Worm (Caenorhabditis elegans) whole organism, L4 larva: ENCODE results near the gene srz-44.

ENCODE experiments used
- F37D6.2 ChIP-seq: sonication (generic microtip); optimal IDR thresholded peaks from 2 replicates; lab custom pipeline; 2016; ENCODE audit warnings: mild to moderate bottlenecking, missing genetic modification characterization, missing compliant biosample characterization
- F44E2.7 ChIP-seq: fragments of 200-800 bp; sonication (Bioruptor generic); IDR thresholded peaks from 2 replicates; pipeline ENCODE4 v2.1.2; 2022; ENCODE audit warnings: missing genetic modification characterization, missing compliant biosample characterization
- R02D3.7 ChIP-seq: fragments of 150-350 bp; sonication (generic microtip); optimal IDR thresholded peaks from 3 replicates; lab custom pipeline; 2014; ENCODE audit warnings: missing biosample characterization, missing genetic modification characterization
- Y5F2A.4 ChIP-seq: fragments of 200-800 bp; sonication (Bioruptor generic); optimal IDR thresholded peaks from 2 replicates; lab custom pipeline; 2018; ENCODE audit warnings: mild to moderate bottlenecking, missing genetic modification characterization, missing compliant biosample characterization
- Y75B8A.6 ChIP-seq: fragments of 200-800 bp; sonication (Bioruptor generic); IDR thresholded peaks from 2 replicates; pipeline ENCODE4 v1.3.6; 2022; ENCODE audit warnings: missing genetic modification reagents, missing genetic modification characterization, missing compliant biosample characterization
- ZK546.5 ChIP-seq, 2 experiments: sonication (generic microtip); optimal IDR thresholded peaks; 2 replicates each; lab custom pipeline; 2017; ENCODE audit warnings: missing biosample characterization in 2 of 2, missing genetic modification characterization in 2 of 2
- aha-1 ChIP-seq: fragments of 150-350 bp; peaks from one replicate; lab custom pipeline; 2014; ENCODE audit warnings: missing biosample characterization, missing genetic modification characterization
- aly-2 ChIP-seq: sonication (generic microtip); optimal IDR thresholded peaks from 2 replicates; lab custom pipeline; 2018; ENCODE audit warnings: missing biosample characterization, missing genetic modification characterization
- attf-4 ChIP-seq: sonication (generic microtip); optimal IDR thresholded peaks from 3 replicates; lab custom pipeline; 2017; ENCODE audit warnings: missing biosample characterization, missing genetic modification characterization
- ceh-32 ChIP-seq: sonication (generic microtip); optimal IDR thresholded peaks from 2 replicates; lab custom pipeline; 2016; ENCODE audit warnings: mild to moderate bottlenecking, missing genetic modification characterization, missing compliant biosample characterization; ENCODE audit not compliant: poor library complexity
- daf-19 ChIP-seq: fragments of 200-800 bp; sonication (Bioruptor generic); conservative IDR thresholded peaks from 2 replicates; pipeline ENCODE4 v1.3.6; 2022; ENCODE audit warnings: missing genetic modification characterization, missing compliant biosample characterization
- daf-8 ChIP-seq: fragments of 200-800 bp; sonication (Bioruptor generic); IDR thresholded peaks from 2 replicates; pipeline ENCODE4 v1.3.6; 2022; ENCODE audit warnings: missing genetic modification characterization, missing compliant biosample characterization
- dmd-6 ChIP-seq: fragments of 200-800 bp; sonication (Bioruptor generic); IDR thresholded peaks from 2 replicates; pipeline ENCODE4 v1.3.6; 2022; ENCODE audit warnings: missing genetic modification reagents, missing genetic modification characterization, missing compliant biosample characterization
- dmd-9 ChIP-seq: fragments of 200-800 bp; sonication (Bioruptor generic); IDR thresholded peaks from 2 replicates; pipeline ENCODE4 v1.3.6; 2022; ENCODE audit warnings: missing genetic modification reagents, missing genetic modification characterization, missing compliant biosample characterization
- dpl-1 ChIP-seq: fragments of 150-350 bp; optimal IDR thresholded peaks from 2 replicates; lab custom pipeline; 2014; ENCODE audit warnings: missing biosample characterization, missing genetic modification reagents, missing genetic modification characterization
- egl-27 ChIP-seq: sonication (generic microtip); optimal IDR thresholded peaks from 3 replicates; lab custom pipeline; 2017; ENCODE audit warnings: missing biosample characterization, missing genetic modification reagents, missing genetic modification characterization
- egl-43 ChIP-seq: fragments of 200-800 bp; sonication (Bioruptor generic); IDR thresholded peaks from 2 replicates; pipeline ENCODE4 v1.3.6; 2022; ENCODE audit warnings: missing genetic modification reagents, missing genetic modification characterization, missing compliant biosample characterization
- fkh-10 ChIP-seq: fragments of 150-350 bp; optimal IDR thresholded peaks from 2 replicates; lab custom pipeline; 2014; ENCODE audit warnings: missing biosample characterization, missing genetic modification reagents, missing genetic modification characterization
- fos-1 ChIP-seq: fragments of 150-350 bp; optimal IDR thresholded peaks from 2 replicates; lab custom pipeline; 2014; ENCODE audit warnings: missing biosample characterization, missing genetic modification characterization
- hif-1 ChIP-seq, 2 experiments: sonication (generic microtip); optimal IDR thresholded peaks; 2 replicates each; lab custom pipeline; 2016 to 2017; ENCODE audit warnings: missing compliant biosample characterization in 2 of 2, missing genetic modification characterization in 2 of 2, missing genetic modification reagents in 2 of 2, missing genotype in 2 of 2, mild to moderate bottlenecking in 1 of 2
- hlh-30 ChIP-seq: sonication (generic microtip); optimal IDR thresholded peaks from 2 replicates; lab custom pipeline; 2017; ENCODE audit warnings: antibody characterized with exemption, mild to moderate bottlenecking, missing genetic modification characterization, missing compliant biosample characterization; ENCODE audit not compliant: insufficient read depth
- hmg-1.1 ChIP-seq: fragments of 200-800 bp; sonication (Bioruptor generic); IDR thresholded peaks from 2 replicates; pipeline ENCODE4 v1.3.6; 2022; ENCODE audit warnings: missing genetic modification reagents, missing genetic modification characterization, missing compliant biosample characterization
- jun-1 ChIP-seq: fragments of 150-350 bp; optimal IDR thresholded peaks from 2 replicates; lab custom pipeline; 2014; ENCODE audit warnings: missing biosample characterization, missing genetic modification reagents, missing genetic modification characterization
- lin-13 ChIP-seq: fragments of 150-350 bp; optimal IDR thresholded peaks from 2 replicates; lab custom pipeline; 2014; ENCODE audit warnings: missing biosample characterization, missing genetic modification reagents, missing genetic modification characterization
- lin-15B ChIP-seq: fragments of 150-350 bp; sonication (generic microtip); optimal IDR thresholded peaks from 3 replicates; lab custom pipeline; 2014; ENCODE audit warnings: missing biosample characterization, missing genetic modification characterization
- lin-29 ChIP-seq: fragments of 200-800 bp; sonication (Bioruptor generic); IDR thresholded peaks from 2 replicates; pipeline ENCODE4 v1.3.6; 2022; ENCODE audit warnings: missing genetic modification reagents, missing genetic modification characterization, missing compliant biosample characterization
- lin-38 ChIP-seq: fragments of 200-800 bp; sonication (Bioruptor generic); IDR thresholded peaks from 2 replicates; pipeline ENCODE4 v1.3.6; 2022; ENCODE audit warnings: missing genetic modification reagents, missing genetic modification characterization, missing compliant biosample characterization
- madf-9 ChIP-seq: fragments of 200-800 bp; sonication (Bioruptor generic); conservative IDR thresholded peaks from 2 replicates; pipeline ENCODE4 v1.3.6; 2022; ENCODE audit warnings: missing genetic modification reagents, missing genetic modification characterization, missing compliant biosample characterization
- mdl-1 ChIP-seq, 2 experiments: fragments of 150-350 bp in 1 of 2; sonication (generic microtip) in 1 of 2; optimal IDR thresholded peaks; 2 replicates each; lab custom pipeline; 2014 to 2017; ENCODE audit warnings: missing biosample characterization in 2 of 2, missing genetic modification characterization in 2 of 2
- mdt-29 ChIP-seq: fragments of 200-800 bp; sonication (Bioruptor generic); IDR thresholded peaks from 2 replicates; pipeline ENCODE4 v1.3.6; 2022; ENCODE audit warnings: missing genetic modification reagents, missing genetic modification characterization, missing compliant biosample characterization
- mep-1 ChIP-seq: fragments of 150-350 bp; sonication (generic microtip); optimal IDR thresholded peaks from 3 replicates; lab custom pipeline; 2014; ENCODE audit warnings: missing biosample characterization, missing genetic modification characterization
- mxl-2 ChIP-seq: fragments of 200-800 bp; sonication (Bioruptor generic); conservative IDR thresholded peaks from 2 replicates; pipeline ENCODE4 v1.3.6; 2022; ENCODE audit warnings: missing genetic modification reagents, missing genetic modification characterization, missing compliant biosample characterization
- mxl-3 ChIP-seq: fragments of 200-800 bp; sonication (Bioruptor generic); optimal IDR thresholded peaks from 2 replicates; lab custom pipeline; 2018; ENCODE audit warnings: mild to moderate bottlenecking, missing genetic modification characterization, missing compliant biosample characterization
- nhr-10 ChIP-seq: fragments of 150-350 bp; optimal IDR thresholded peaks from 2 replicates; lab custom pipeline; 2014; ENCODE audit warnings: missing biosample characterization, missing genetic modification characterization
- nhr-102 ChIP-seq: sonication (generic microtip); optimal IDR thresholded peaks from 2 replicates; lab custom pipeline; 2016; ENCODE audit warnings: mild to moderate bottlenecking, missing genetic modification characterization, moderate library complexity, missing compliant biosample characterization
- nhr-237 ChIP-seq: sonication (generic microtip); optimal IDR thresholded peaks from 2 replicates; lab custom pipeline; 2017; ENCODE audit warnings: missing biosample characterization, missing genetic modification characterization
- nhr-25 ChIP-seq: sonication (generic microtip); optimal IDR thresholded peaks from 2 replicates; lab custom pipeline; 2017; ENCODE audit warnings: missing genetic modification characterization, mild to moderate bottlenecking, missing compliant biosample characterization, antibody characterized with exemption, moderate library complexity, borderline replicate concordance; ENCODE audit not compliant: insufficient read depth
- nhr-41 ChIP-seq: fragments of 200-800 bp; sonication (Bioruptor generic); IDR thresholded peaks from 2 replicates; pipeline ENCODE4 v1.3.6; 2022; ENCODE audit warnings: missing genetic modification reagents, missing genetic modification characterization, missing compliant biosample characterization
- nhr-48 ChIP-seq: sonication (generic microtip); optimal IDR thresholded peaks from 2 replicates; lab custom pipeline; 2016; ENCODE audit warnings: mild to moderate bottlenecking, missing genetic modification characterization, missing compliant biosample characterization
- nhr-6 ChIP-seq: fragments of 150-350 bp; optimal IDR thresholded peaks from 2 replicates; lab custom pipeline; 2014; ENCODE audit warnings: missing biosample characterization, missing genetic modification characterization
- nhr-76 ChIP-seq: fragments of 150-350 bp; optimal IDR thresholded peaks from 2 replicates; lab custom pipeline; 2014; ENCODE audit warnings: missing biosample characterization, missing genetic modification characterization
- nhr-77 ChIP-seq: fragments of 150-350 bp; optimal IDR thresholded peaks from 2 replicates; lab custom pipeline; 2014; ENCODE audit warnings: missing biosample characterization, missing genetic modification characterization
- rbr-2 ChIP-seq: sonication (generic microtip); optimal IDR thresholded peaks from 2 replicates; lab custom pipeline; 2016; ENCODE audit warnings: missing genotype, missing genetic modification characterization, missing compliant biosample characterization
- sdz-12 ChIP-seq: fragments of 200-800 bp; sonication (Bioruptor generic); optimal IDR thresholded peaks from 2 replicates; lab custom pipeline; 2018; ENCODE audit warnings: mild to moderate bottlenecking, missing genetic modification characterization, missing compliant biosample characterization
- skn-1 ChIP-seq: fragments of 150-350 bp; optimal IDR thresholded peaks from 2 replicates; lab custom pipeline; 2014; ENCODE audit warnings: missing biosample characterization, missing genetic modification characterization
- snpc-4 ChIP-seq: fragments of 150-350 bp; optimal IDR thresholded peaks from 2 replicates; lab custom pipeline; 2014; ENCODE audit warnings: missing biosample characterization, missing genetic modification characterization
- tag-97 ChIP-seq: fragments of 200-800 bp; sonication (Bioruptor generic); IDR thresholded peaks from 2 replicates; pipeline ENCODE4 v1.3.6; 2022; ENCODE audit warnings: missing genetic modification characterization, missing compliant biosample characterization
- tra-1 ChIP-seq: fragments of 200-800 bp; sonication (Bioruptor generic); IDR thresholded peaks from 2 replicates; pipeline ENCODE4 v1.3.6; 2022; ENCODE audit warnings: missing genetic modification reagents, missing genetic modification characterization, missing compliant biosample characterization
- unc-130 ChIP-seq: sonication (generic microtip); optimal IDR thresholded peaks from 2 replicates; lab custom pipeline; 2016; ENCODE audit warnings: missing genetic modification reagents, missing genetic modification characterization, missing compliant biosample characterization
- vab-7 ChIP-seq: fragments of 200-800 bp; sonication (Bioruptor generic); IDR thresholded peaks from 2 replicates; pipeline ENCODE4 v1.3.6; 2022; ENCODE audit warnings: missing genetic modification reagents, missing genetic modification characterization, missing compliant biosample characterization
- ztf-11 ChIP-seq: fragments of 150-350 bp; optimal IDR thresholded peaks from 2 replicates; lab custom pipeline; 2014; ENCODE audit warnings: missing biosample characterization, missing genetic modification characterization
- ztf-7 ChIP-seq: fragments of 150-350 bp; optimal IDR thresholded peaks from 2 replicates; lab custom pipeline; 2014; ENCODE audit warnings: missing biosample characterization, missing genetic modification characterization

The srz-44 gene

ce11 chrV:15664053-15664661, 25.4 kb upstream of the srz-44 start (continued):
- TF ChIP-seq ceh-32 (no peak), nhr-48 (tag; lab: Kevin White, UChicago) (peak; percentile 13), Y75B8A.6 (GFP tag; lab: Robert Waterston, UW) (no peak), dpl-1 (GFP tag; lab: Kevin White, UChicago) (no peak), egl-43 (GFP tag; lab: Robert Waterston, UW) (0 out of 2 replicates have a peak, but pooled peaks have one; percentile 35), dmd-9 (no peak), tag-97 (GFP tag; lab: Robert Waterston, UW) (no peak), daf-8 (GFP tag; lab: Robert Waterston, UW) (no peak), vab-7 (no peak), hlh-30 (peak; percentile 73), tra-1 (GFP tag; lab: Robert Waterston, UW) (no peak), nhr-102 (no peak), snpc-4 (tag; lab: Kevin White, UChicago) (no peak), fkh-10 (GFP tag; lab: Kevin White, UChicago) (no peak), nhr-10 (no peak), Y5F2A.4 (GFP tag; lab: Kevin White, UChicago) (no peak), hif-1 (tag; optimal IDR thresholded peaks at IDR 0.05; lab: Kevin White, UChicago) (peak in 1 of 2 experiments; percentile 26), jun-1 (tag; lab: Kevin White, UChicago) (no peak), nhr-41 (GFP tag; lab: Robert Waterston, UW) (no peak), nhr-25 (tag; lab: Kevin White, UChicago) (no peak), daf-19 (GFP tag; lab: Robert Waterston, UW) (no peak), lin-38 (GFP tag; lab: Robert Waterston, UW) (no peak), R02D3.7 (tag; lab: Kevin White, UChicago) (no peak), lin-13 (GFP tag; lab: Kevin White, UChicago) (no peak), mep-1 (tag; lab: Kevin White, UChicago) (peak; percentile 55), skn-1 (no peak), mdt-29 (GFP tag; lab: Robert Waterston, UW) (no peak), ztf-7 (tag; lab: Kevin White, UChicago) (no peak), lin-15B (tag; lab: Kevin White, UChicago) (no peak), madf-9 (GFP tag; lab: Robert Waterston, UW) (no peak), aly-2 (tag; lab: Kevin White, UChicago) (no peak), nhr-237 (tag; lab: Kevin White, UChicago) (no peak), nhr-77 (tag; lab: Kevin White, UChicago) (peak; percentile 44), fos-1 (tag; lab: Kevin White, UChicago) (no peak), dmd-6 (GFP tag; lab: Robert Waterston, UW) (peak; percentile 55), ztf-11 (tag; lab: Kevin White, UChicago) (no peak), F44E2.7 (no peak), lin-29 (GFP tag; lab: Robert Waterston, UW) (no peak), mxl-3 (GFP tag; lab: Kevin White, UChicago) (peak; percentile 44), rbr-2 (tag; lab: Kevin White, UChicago) (no peak), nhr-6 (tag; lab: Kevin White, UChicago) (peak; percentile 41), attf-4 (tag; lab: Kevin White, UChicago) (no peak), aha-1 (tag; lab: Kevin White, UChicago) (no peak), sdz-12 (GFP tag; lab: Kevin White, UChicago) (no peak), mdl-1 (tag; optimal IDR thresholded peaks at IDR 0.05; lab: Kevin White, UChicago) (peak in 1 of 2 experiments; percentile 36), F37D6.2 (no peak), unc-130 (GFP tag; lab: Kevin White, UChicago) (no peak), hmg-1.1 (GFP tag; lab: Robert Waterston, UW) (no peak; the same call in 1 of the 2 replicates), nhr-76 (tag; lab: Kevin White, UChicago) (no peak), ZK546.5 (tag; optimal IDR thresholded peaks at IDR 0.05; lab: Kevin White, UChicago) (no peak), egl-27 (tag; lab: Kevin White, UChicago) (no peak), mxl-2 (no peak)
